Worm (Caenorhabditis elegans) whole organism, L4 larva: ENCODE data around the gene C53D6.4.

Source experiments
- R02D3.7 ChIP-seq: fragments of 150-350 bp; sonication (generic microtip); optimal IDR thresholded peaks from 3 replicates; lab custom pipeline; 2014; ENCODE audit warnings: missing biosample characterization, missing genetic modification characterization
- Y5F2A.4 ChIP-seq: fragments of 200-800 bp; sonication (Bioruptor generic); optimal IDR thresholded peaks from 2 replicates; lab custom pipeline; 2018; ENCODE audit warnings: mild to moderate bottlenecking, missing genetic modification characterization, missing compliant biosample characterization
- ama-1 ChIP-seq: fragments of 150-350 bp; optimal IDR thresholded peaks from 2 replicates; lab custom pipeline; 2014; ENCODE audit warnings: inconsistent platforms, mixed read lengths
- ceh-20 ChIP-seq: fragments of 200-800 bp; sonication (Bioruptor generic); IDR thresholded peaks from 2 replicates; pipeline ENCODE4 v1.3.6; 2022; ENCODE audit warnings: missing genetic modification reagents, missing genetic modification characterization, missing compliant biosample characterization
- lin-39 ChIP-seq: fragments of 150-350 bp; optimal IDR thresholded peaks from 2 replicates; lab custom pipeline; 2014; ENCODE audit warnings: missing biosample characterization, missing genetic modification reagents, missing genetic modification characterization
- madf-9 ChIP-seq: fragments of 200-800 bp; sonication (Bioruptor generic); conservative IDR thresholded peaks from 2 replicates; pipeline ENCODE4 v1.3.6; 2022; ENCODE audit warnings: missing genetic modification reagents, missing genetic modification characterization, missing compliant biosample characterization
- pqm-1 ChIP-seq: sonication (generic microtip); optimal IDR thresholded peaks from 2 replicates; lab custom pipeline; 2017; ENCODE audit warnings: missing biosample characterization, missing genetic modification characterization

- TF ChIP-seq pqm-1 (tag; lab: Kevin White, UChicago) (no peak), ceh-20 (GFP tag; lab: Robert Waterston, UW) (no peak), lin-39 (tag; lab: Kevin White, UChicago) (no peak), R02D3.7 (no peak), Y5F2A.4 (no peak), ama-1 (lab: Kevin White, UChicago) (no peak), madf-9 (GFP tag; lab: Robert Waterston, UW) (no peak)
Observed at ce11 chrIV:9037063-9037462, 16.3 kb upstream of the C53D6.4 start, which contains the start of gene C53D6.7.
